Fruit fly (Drosophila melanogaster): ENCODE results near the gene bbg.

- TF ChIP-seq dac (GFP tag; optimal IDR thresholded peaks at IDR 0.05): no peak
- TF ChIP-seq Gug (GFP tag; IDR thresholded peaks at IDR 0.05): no peak
- TF ChIP-seq Hr39 (GFP tag; optimal IDR thresholded peaks at IDR 0.05): no peak
- no peak for TF ChIP-seq CG31627 (GFP tag; optimal IDR thresholded peaks at IDR 0.05)
Observed at dm6 chr3L:14455968-14456678, 80.0 kb downstream of the bbg start.

Measured in whole organism, prepupa.